Fruit fly (Drosophila melanogaster): ENCODE measurements around the gene betaTub97EF.
A peak's percentile ranks its signal among the peaks of the same experiment; 100 is the strongest.

betaTub97EF gene

dm6 chr3R:27946555-27947204, 41.5 kb downstream of the betaTub97EF start (continued):
- TF ChIP-seq HHEX (GFP tag; optimal IDR thresholded peaks at IDR 0.05) (peak; percentile 38), CG17186 (GFP tag; optimal IDR thresholded peaks at IDR 0.05) (no peak), CG13775 (GFP tag; optimal IDR thresholded peaks at IDR 0.05) (no peak), CG1233 (GFP tag; optimal IDR thresholded peaks at IDR 0.05) (peak; percentile 7), kni (GFP tag; optimal IDR thresholded peaks at IDR 0.05) (peak; percentile 81), CG34376 (GFP tag; optimal IDR thresholded peaks at IDR 0.05) (peak; percentile 36), Med (GFP tag) (peak; percentile 36), Doc2 (GFP tag; IDR thresholded peaks at IDR 0.05) (no peak), Hr78 (GFP tag; optimal IDR thresholded peaks at IDR 0.05) (no peak), cwo (GFP tag; optimal IDR thresholded peaks at IDR 0.05) (peak; percentile 82), CG2129 (GFP tag; IDR thresholded peaks at IDR 0.05; ENCODE audit: partially characterized antibody) (no peak), jumu (GFP tag; optimal IDR thresholded peaks at IDR 0.05) (no peak), CG14965 (GFP tag; optimal IDR thresholded peaks at IDR 0.05; ENCODE audit: borderline replicate concordance) (no peak), BEAF-32 (GFP tag; optimal IDR thresholded peaks at IDR 0.05) (no peak), Jarid2 (GFP tag; optimal IDR thresholded peaks at IDR 0.05) (no peak), CG4707 (GFP tag; optimal IDR thresholded peaks at IDR 0.05) (no peak), CG4617 (GFP tag; optimal IDR thresholded peaks at IDR 0.05; ENCODE audit: borderline replicate concordance) (no peak), CG6813 (GFP tag; optimal IDR thresholded peaks at IDR 0.05) (peak; percentile 43), CG11093 (GFP tag; IDR thresholded peaks at IDR 0.05) (peak; percentile 10; the same call in 1 of the 3 replicates), CG32532 (GFP tag; IDR thresholded peaks at IDR 0.05) (no peak), lov (optimal IDR thresholded peaks at IDR 0.05) (no peak), lov (GFP tag; IDR thresholded peaks at IDR 0.05) (0 out of 3 replicates have a peak, but pooled peaks have one; percentile 17), Meics (GFP tag; optimal IDR thresholded peaks at IDR 0.05) (no peak), GATAe (GFP tag; conservative IDR thresholded peaks at IDR 0.05) (peak; percentile 71), Hey (tag; optimal IDR thresholded peaks at IDR 0.05) (peak; percentile 73), CG10431 (GFP tag; optimal IDR thresholded peaks at IDR 0.05) (peak; percentile 49), CG9797 (GFP tag; optimal IDR thresholded peaks at IDR 0.05) (no peak), CG11085 (GFP tag; IDR thresholded peaks at IDR 0.05) (no peak), dm (GFP tag; optimal IDR thresholded peaks at IDR 0.05) (no peak), CG10565 (GFP tag; optimal IDR thresholded peaks at IDR 0.05) (no peak), CG15479 (GFP tag; optimal IDR thresholded peaks at IDR 0.05) (peak; percentile 55), pfk (GFP tag; optimal IDR thresholded peaks at IDR 0.05) (peak; percentile 10), Awh (GFP tag; IDR thresholded peaks at IDR 0.05) (0 out of 2 replicates have a peak, but pooled peaks have one; percentile 42), YL-1 (GFP tag; optimal IDR thresholded peaks at IDR 0.05) (peak; percentile 24), p53 (GFP tag; optimal IDR thresholded peaks at IDR 0.05) (no peak), dmrt11E (tag; optimal IDR thresholded peaks at IDR 0.05) (peak; percentile 8), CG11723 (GFP tag; optimal IDR thresholded peaks at IDR 0.05) (no peak), tll (GFP tag; optimal IDR thresholded peaks at IDR 0.05) (peak in 1 of 2 experiments; percentile 48), CG12219 (GFP tag; optimal IDR thresholded peaks at IDR 0.05) (peak; percentile 1), fd64A (GFP tag; optimal IDR thresholded peaks at IDR 0.05) (peak; percentile 33), twi (tag; optimal IDR thresholded peaks at IDR 0.05) (peak; percentile 87), CG15601 (tag; optimal IDR thresholded peaks at IDR 0.05) (peak; percentile 77)
